Fruit fly (Drosophila melanogaster) whole organism, embryonic: ENCODE results near the gene Sik2.

Experiments
- Adf1 ChIP-seq: fragments of 200-800 bp; sonication (Bioruptor generic); IDR thresholded peaks from 2 replicates; pipeline ENCODE4 v1.3.6; 2022; ENCODE audit warnings: missing biosample characterization, missing genetic modification characterization
- CG10366 ChIP-seq: fragments of 200-800 bp; sonication (Bioruptor generic); IDR thresholded peaks from 2 replicates; pipeline ENCODE4 v1.3.6; 2022; ENCODE audit warnings: missing biosample characterization, missing genetic modification characterization
- CG10654 ChIP-seq: fragments of 200-800 bp; sonication (Bioruptor generic); optimal IDR thresholded peaks from 2 replicates; lab custom pipeline; 2016; ENCODE audit warnings: missing biosample characterization, missing genetic modification characterization
- CG10979 ChIP-seq: fragments of 200-800 bp; sonication (Bioruptor generic); optimal IDR thresholded peaks from 2 replicates; lab custom pipeline; 2018; ENCODE audit warnings: missing biosample characterization, mild to moderate bottlenecking, missing genetic modification characterization, moderate library complexity
- CG12219 ChIP-seq: fragments of 200-800 bp; sonication (Bioruptor generic); optimal IDR thresholded peaks from 3 replicates; lab custom pipeline; 2018; ENCODE audit warnings: missing biosample characterization, mild to moderate bottlenecking, missing genetic modification characterization
- CG15073 ChIP-seq: fragments of 200-800 bp; sonication (Bioruptor generic); optimal IDR thresholded peaks from 2 replicates; lab custom pipeline; 2016; ENCODE audit warnings: missing biosample characterization, missing genetic modification characterization
- CG15269 ChIP-seq: fragments of 200-800 bp; sonication (Bioruptor generic); optimal IDR thresholded peaks from 2 replicates; lab custom pipeline; 2018; ENCODE audit warnings: missing biosample characterization, mild to moderate bottlenecking, missing genetic modification characterization, moderate library complexity
- CG1529 ChIP-seq: fragments of 200-800 bp; sonication (Bioruptor generic); optimal IDR thresholded peaks from 3 replicates; lab custom pipeline; 2018; ENCODE audit warnings: missing biosample characterization, missing genetic modification characterization
- CG15479 ChIP-seq: fragments of 200-800 bp; sonication (Bioruptor generic); optimal IDR thresholded peaks from 3 replicates; lab custom pipeline; 2019; ENCODE audit warnings: missing biosample characterization, mild to moderate bottlenecking, missing genetic modification characterization, moderate library complexity
- CG15601 ChIP-seq: fragments of 200-800 bp; sonication (Bioruptor generic); optimal IDR thresholded peaks from 3 replicates; lab custom pipeline; 2019; ENCODE audit warnings: missing biosample characterization, mild to moderate bottlenecking, missing genetic modification characterization, moderate library complexity
- CG1603 ChIP-seq: fragments of 200-800 bp; sonication (Bioruptor generic); optimal IDR thresholded peaks from 2 replicates; lab custom pipeline; 2019; ENCODE audit warnings: missing biosample characterization, mild to moderate bottlenecking, missing genetic modification characterization, moderate library complexity
- CG32532 ChIP-seq: fragments of 200-800 bp; sonication (Bioruptor generic); IDR thresholded peaks from 2 replicates; pipeline ENCODE4 v1.3.6; 2022; ENCODE audit warnings: missing biosample characterization, missing genetic modification characterization
- CG4404 ChIP-seq: fragments of 200-800 bp; sonication (Bioruptor generic); IDR thresholded peaks from 2 replicates; pipeline ENCODE4 v1.3.6; 2022; ENCODE audit warnings: missing biosample characterization, missing genetic modification characterization
- CG5953 ChIP-seq: fragments of 200-800 bp; sonication (Bioruptor generic); IDR thresholded peaks from 2 replicates; pipeline ENCODE4 v1.3.6; 2022; ENCODE audit warnings: missing biosample characterization, missing genetic modification characterization
- CG6254 ChIP-seq: fragments of 200-800 bp; sonication (Bioruptor generic); optimal IDR thresholded peaks from 3 replicates; lab custom pipeline; 2017; ENCODE audit warnings: mild to moderate bottlenecking, missing biosample characterization, missing genetic modification reagents, missing genetic modification characterization
- CG6813 ChIP-seq: fragments of 200-800 bp; sonication (Bioruptor generic); optimal IDR thresholded peaks from 2 replicates; lab custom pipeline; 2017; ENCODE audit warnings: missing biosample characterization, missing genetic modification characterization, mild to moderate bottlenecking, moderate library complexity, missing genetic modification reagents
- CG6854 ChIP-seq: fragments of 200-800 bp; sonication (Bioruptor generic); optimal IDR thresholded peaks from 3 replicates; lab custom pipeline; 2017; ENCODE audit warnings: missing biosample characterization, mild to moderate bottlenecking, missing genetic modification characterization
- CG8388 ChIP-seq: fragments of 200-800 bp; sonication (Bioruptor generic); optimal IDR thresholded peaks from 2 replicates; lab custom pipeline; 2019; ENCODE audit warnings: missing biosample characterization, mild to moderate bottlenecking, missing genetic modification characterization, moderate library complexity
- CG8765 ChIP-seq: fragments of 200-800 bp; sonication (Bioruptor generic); IDR thresholded peaks from 2 replicates; pipeline ENCODE4 v1.3.6; 2022; ENCODE audit warnings: missing biosample characterization, missing genetic modification characterization
- CG9609 ChIP-seq: fragments of 200-800 bp; sonication (Bioruptor generic); optimal IDR thresholded peaks from 3 replicates; lab custom pipeline; 2016; ENCODE audit warnings: missing biosample characterization, missing genetic modification characterization
- Chrac-16 ChIP-seq: fragments of 200-800 bp; sonication (Bioruptor generic); optimal IDR thresholded peaks from 3 replicates; lab custom pipeline; 2016; ENCODE audit warnings: missing biosample characterization, missing genetic modification characterization
- D19B ChIP-seq: fragments of 200-800 bp; sonication (Bioruptor generic); optimal IDR thresholded peaks from 2 replicates; lab custom pipeline; 2017; ENCODE audit warnings: missing biosample characterization, mild to moderate bottlenecking, missing genetic modification characterization
- Dbx ChIP-seq: fragments of 200-800 bp; sonication (Bioruptor generic); IDR thresholded peaks from 3 replicates; pipeline ENCODE4 v1.3.6; 2022; ENCODE audit warnings: missing biosample characterization, missing genetic modification characterization
- E2f2 ChIP-seq: fragments of 200-800 bp; sonication (Bioruptor generic); IDR thresholded peaks from 2 replicates; pipeline ENCODE4 v1.3.6; 2022; ENCODE audit warnings: missing biosample characterization, missing genetic modification characterization
- Fer1 ChIP-seq: fragments of 200-800 bp; sonication (Bioruptor generic); optimal IDR thresholded peaks from 2 replicates; lab custom pipeline; 2017; ENCODE audit warnings: missing biosample characterization, mild to moderate bottlenecking, missing genetic modification characterization
- HmgD ChIP-seq: fragments of 200-800 bp; sonication (Bioruptor generic); optimal IDR thresholded peaks from 3 replicates; lab custom pipeline; 2016; ENCODE audit warnings: missing biosample characterization, missing genetic modification characterization
- Hr3 ChIP-seq: fragments of 200-800 bp; sonication (Bioruptor generic); optimal IDR thresholded peaks from 3 replicates; lab custom pipeline; 2016; ENCODE audit warnings: missing biosample characterization, missing genetic modification characterization
- NFAT ChIP-seq: fragments of 200-800 bp; sonication (Bioruptor generic); IDR thresholded peaks from 2 replicates; pipeline ENCODE4 v1.3.6; 2022; ENCODE audit warnings: missing biosample characterization, missing genetic modification characterization
- NfI ChIP-seq: fragments of 200-800 bp; sonication (Bioruptor generic); optimal IDR thresholded peaks from 3 replicates; lab custom pipeline; 2018; ENCODE audit warnings: missing biosample characterization, mild to moderate bottlenecking, missing genetic modification characterization, moderate library complexity
- Rx ChIP-seq: fragments of 200-800 bp; sonication (Bioruptor generic); IDR thresholded peaks from 2 replicates; pipeline ENCODE4 v1.3.6; 2022; ENCODE audit warnings: missing biosample characterization, missing genetic modification characterization
- Spps ChIP-seq: fragments of 200-800 bp; sonication (Bioruptor generic); optimal IDR thresholded peaks from 2 replicates; lab custom pipeline; 2018; ENCODE audit warnings: missing biosample characterization, mild to moderate bottlenecking, missing genetic modification characterization
- Sry-β ChIP-seq: fragments of 200-800 bp; sonication (Bioruptor generic); optimal IDR thresholded peaks from 2 replicates; lab custom pipeline; 2018; ENCODE audit warnings: missing biosample characterization, mild to moderate bottlenecking, missing genetic modification characterization, moderate library complexity
- Sry-δ ChIP-seq: fragments of 200-800 bp; sonication (Bioruptor generic); optimal IDR thresholded peaks from 2 replicates; lab custom pipeline; 2016; ENCODE audit warnings: missing biosample characterization, missing genetic modification characterization
- Xbp1 ChIP-seq: fragments of 200-800 bp; sonication (Bioruptor generic); optimal IDR thresholded peaks from 3 replicates; lab custom pipeline; 2016; ENCODE audit warnings: missing biosample characterization, mild to moderate bottlenecking, missing genetic modification characterization
- amos ChIP-seq: fragments of 200-800 bp; sonication (Bioruptor generic); IDR thresholded peaks from 2 replicates; pipeline ENCODE4 v1.3.6; 2022; ENCODE audit warnings: missing biosample characterization, missing genetic modification characterization; ENCODE audit not compliant: partially characterized antibody
- az2 ChIP-seq: fragments of 200-800 bp; sonication (Bioruptor generic); optimal IDR thresholded peaks from 3 replicates; lab custom pipeline; 2016; ENCODE audit warnings: missing biosample characterization, missing genetic modification characterization
- gfzf ChIP-seq: fragments of 200-800 bp; sonication (Bioruptor generic); optimal IDR thresholded peaks from 2 replicates; lab custom pipeline; 2016; ENCODE audit warnings: missing biosample characterization, mild to moderate bottlenecking, missing genetic modification characterization, moderate library complexity
- gro ChIP-seq: fragments of 200-800 bp; sonication (Bioruptor generic); optimal IDR thresholded peaks from 2 replicates; lab custom pipeline; 2016; ENCODE audit warnings: missing biosample characterization, missing genetic modification characterization
- inv ChIP-seq: fragments of 200-800 bp; sonication (Bioruptor generic); IDR thresholded peaks from 2 replicates; pipeline ENCODE4 v1.3.6; 2022; ENCODE audit warnings: missing biosample characterization, missing genetic modification characterization; ENCODE audit not compliant: partially characterized antibody
- klu ChIP-seq: fragments of 200-800 bp; sonication (Bioruptor generic); IDR thresholded peaks from 2 replicates; pipeline ENCODE4 v1.3.6; 2022; ENCODE audit warnings: missing biosample characterization, missing genetic modification characterization
- pan ChIP-seq, 4 experiments: fragments of >200 bp in 3 of 4; fragments of 200-800 bp in 1 of 4; sonication (Bioruptor generic) in 1 of 4; optimal IDR thresholded peaks in 3 of 4; IDR thresholded peaks in 1 of 4; 2 replicates each; pipeline versions ENCODE4 v1.3.6 to Lab custom; 2017 to 2022; ENCODE audit warnings: missing biosample characterization in 2 of 4, missing genetic modification characterization in 2 of 4, mixed read lengths in 1 of 4
- pum ChIP-seq: fragments of 200-800 bp; sonication (Bioruptor generic); optimal IDR thresholded peaks from 2 replicates; lab custom pipeline; 2016; ENCODE audit warnings: missing biosample characterization, missing genetic modification characterization
- sima ChIP-seq: fragments of 200-800 bp; sonication (Bioruptor generic); optimal IDR thresholded peaks from 2 replicates; lab custom pipeline; 2016; ENCODE audit warnings: missing biosample characterization, missing genetic modification characterization
- slbo ChIP-seq: fragments of 200-800 bp; sonication (Bioruptor generic); IDR thresholded peaks from 2 replicates; pipeline ENCODE4 v1.3.6; 2022; ENCODE audit warnings: missing biosample characterization, missing genetic modification characterization
- sob ChIP-seq: fragments of 200-800 bp; sonication (Bioruptor generic); IDR thresholded peaks from 2 replicates; pipeline ENCODE4 v1.3.6; 2022; ENCODE audit warnings: missing biosample characterization, missing genetic modification characterization
- tin ChIP-seq: fragments of 200-800 bp; sonication (Bioruptor generic); optimal IDR thresholded peaks from 3 replicates; lab custom pipeline; 2016; ENCODE audit warnings: missing biosample characterization, missing genetic modification characterization
- trh ChIP-seq: fragments of 200-800 bp; sonication (Bioruptor generic); optimal IDR thresholded peaks from 2 replicates; lab custom pipeline; 2016; ENCODE audit warnings: missing biosample characterization, missing genetic modification characterization
- tup ChIP-seq: fragments of 200-800 bp; sonication (Bioruptor generic); optimal IDR thresholded peaks from 2 replicates; lab custom pipeline; 2016; ENCODE audit warnings: missing biosample characterization, mild to moderate bottlenecking, missing genetic modification characterization, moderate library complexity
- wek ChIP-seq: fragments of 200-800 bp; sonication (Bioruptor generic); optimal IDR thresholded peaks from 3 replicates; lab custom pipeline; 2018; ENCODE audit warnings: missing biosample characterization, mild to moderate bottlenecking, missing genetic modification characterization, moderate library complexity
- z ChIP-seq: fragments of 200-800 bp; sonication (Bioruptor generic); IDR thresholded peaks from 3 replicates; pipeline ENCODE4 v1.3.6; 2022; ENCODE audit warnings: missing biosample characterization, missing genetic modification characterization

Sik2 gene

DNA sequence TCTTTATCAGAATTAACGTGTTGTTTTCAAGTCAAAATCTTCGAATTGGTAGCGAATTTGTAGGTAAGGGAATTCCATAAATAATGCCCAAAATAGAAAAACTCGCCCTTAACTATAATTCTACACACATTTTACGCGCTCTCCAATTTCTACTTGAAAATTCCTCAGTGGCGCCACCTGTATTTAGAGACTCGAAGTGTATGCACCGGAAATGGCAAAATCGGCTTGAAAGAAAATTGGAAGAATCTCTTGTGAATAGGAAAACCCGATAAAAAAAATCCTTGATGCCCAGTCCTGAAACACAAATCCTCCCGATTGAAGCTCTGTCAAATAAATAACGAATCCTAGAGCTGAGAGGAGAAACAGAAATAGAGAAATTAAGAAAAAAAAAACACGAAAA, 55.9 kb downstream of the Sik2 start (continued):
- TF ChIP-seq Spps (peak; percentile 39), CG12219 (GFP tag; lab: Kevin White, UChicago) (peak; percentile 72), Sry-δ (GFP tag; lab: Kevin White, UChicago) (peak; percentile 29), Fer1 (GFP tag; lab: Kevin White, UChicago) (peak; percentile 71), D19B (GFP tag; lab: Kevin White, UChicago) (peak; percentile 10), sob (GFP tag; lab: Robert Waterston, UW) (peak; percentile 51), trh (GFP tag; lab: Kevin White, UChicago) (peak; percentile 26), gfzf (GFP tag; lab: Kevin White, UChicago) (peak; percentile 17), CG6854 (peak; percentile 69), Rx (peak; percentile 30; the same call in 1 of the 2 replicates), CG10366 (GFP tag; lab: Robert Waterston, UW) (peak; percentile 41; the same call in 1 of the 2 replicates), amos (GFP tag; lab: Robert Waterston, UW) (peak; percentile 52), inv (no peak), CG10654 (peak; percentile 54), CG4404 (GFP tag; lab: Robert Waterston, UW) (no peak), az2 (GFP tag; lab: Kevin White, UChicago) (peak; percentile 48), CG15479 (no peak), Dbx (GFP tag; lab: Robert Waterston, UW) (no peak), Xbp1 (GFP tag; lab: Kevin White, UChicago) (peak; percentile 54), Hr3 (GFP tag; lab: Kevin White, UChicago) (peak; percentile 7), wek (GFP tag; lab: Kevin White, UChicago) (peak; percentile 88), tup (GFP tag; lab: Kevin White, UChicago) (no peak), tin (peak; percentile 64), E2f2 (GFP tag; lab: Robert Waterston, UW) (peak; percentile 48; the same call in 1 of the 2 replicates), Adf1 (GFP tag; lab: Robert Waterston, UW) (peak; percentile 11; the same call in 1 of the 2 replicates), Chrac-16 (peak; percentile 35), CG5953 (GFP tag; lab: Robert Waterston, UW) (no peak), CG15073 (GFP tag; lab: Kevin White, UChicago) (no peak), pum (GFP tag; lab: Kevin White, UChicago) (peak; percentile 46), Sry-β (peak; percentile 47), z (no peak), CG8765 (GFP tag; lab: Robert Waterston, UW) (no peak), slbo (peak; percentile 13; the same call in 1 of the 2 replicates), CG8388 (GFP tag; lab: Kevin White, UChicago) (peak; percentile 54), CG1603 (tag; lab: Kevin White, UChicago) (no peak), CG15269 (peak; percentile 68), CG6813 (peak; percentile 75), gro (GFP tag; lab: Kevin White, UChicago) (peak; percentile 36), sima (no peak), CG6254 (GFP tag; lab: Kevin White, UChicago) (peak; percentile 64), CG15601 (tag; lab: Kevin White, UChicago) (peak; percentile 46), CG10979 (tag; lab: Kevin White, UChicago) (peak; percentile 57), HmgD (GFP tag; lab: Kevin White, UChicago) (peak; percentile 48), CG32532 (GFP tag; lab: Robert Waterston, UW) (peak; percentile 61; the same call in 1 of the 2 replicates), pan (optimal IDR thresholded peaks at IDR 0.05; lab: Kevin White, UChicago) (no peak), pan (GFP tag; optimal IDR thresholded peaks at IDR 0.05 in 1 of 2, IDR thresholded peaks at IDR 0.05 in 1 of 2) (peak in 1 of 2 experiments; percentile 79), klu (GFP tag; lab: Robert Waterston, UW) (no peak), CG1529 (peak; percentile 60), NFAT (0 out of 2 replicates have a peak, but pooled peaks have one; percentile 15), NfI (peak; percentile 89), CG9609 (GFP tag; lab: Kevin White, UChicago) (peak; percentile 55)
